Fruit fly (Drosophila melanogaster): Measurements from ENCODE around the gene MESR3.

Gene MESR3

DNA sequence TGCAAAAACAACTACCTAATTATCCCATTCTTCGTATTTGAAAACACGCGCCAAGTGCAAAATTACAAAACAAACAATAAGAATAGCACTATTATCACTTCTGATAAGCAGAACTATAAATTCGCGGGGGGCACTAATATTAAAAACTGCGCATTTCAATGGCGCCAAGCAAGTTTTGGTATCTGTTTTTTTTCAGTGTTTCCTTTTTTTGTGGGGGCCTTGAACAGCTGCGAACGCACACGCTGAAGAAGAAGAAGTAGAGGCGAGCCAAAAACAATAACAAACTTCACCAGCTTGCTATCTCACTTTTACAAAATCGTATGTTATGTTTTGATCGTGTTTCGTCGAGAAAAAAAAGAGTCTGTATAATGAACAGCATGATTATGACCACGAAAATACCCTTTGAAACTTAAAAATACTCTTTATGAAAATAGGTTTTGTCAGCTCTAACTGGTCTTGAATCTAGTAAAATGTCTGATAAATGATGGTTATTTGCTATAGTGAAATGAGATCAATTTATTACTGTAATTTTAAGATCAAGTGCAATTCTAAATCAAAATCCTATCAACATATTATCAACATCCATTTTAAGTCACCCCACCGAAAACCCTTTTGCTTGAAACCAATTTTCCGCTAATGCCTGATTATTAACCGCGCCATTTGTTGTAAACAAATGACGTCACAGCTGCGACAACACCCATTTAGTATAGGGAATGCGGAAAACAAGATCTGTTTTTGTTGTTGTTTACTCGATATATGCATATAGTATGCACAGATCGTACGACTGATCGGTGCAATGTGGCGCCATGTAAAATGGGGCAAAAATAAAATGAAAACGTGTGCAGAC lies 77.0 kb downstream of the MESR3 start:
- TF ChIP-seq usp (GFP tag; optimal IDR thresholded peaks at IDR 0.05) (no peak), pan (optimal IDR thresholded peaks at IDR 0.05) (peak; percentile 3)

- no peak for TF ChIP-seq EcR (GFP tag; optimal IDR thresholded peaks at IDR 0.05)
- no peak for TF ChIP-seq CG8478 (optimal IDR thresholded peaks at IDR 0.05)
- no peak for TF ChIP-seq psq (optimal IDR thresholded peaks at IDR 0.05)
- TF ChIP-seq usp (GFP tag; optimal IDR thresholded peaks at IDR 0.05) = no peak
- no peak for TF ChIP-seq pan (optimal IDR thresholded peaks at IDR 0.05)
- no peak for TF ChIP-seq Dll (optimal IDR thresholded peaks at IDR 0.05)
These were observed 77.7 kb downstream of the MESR3 start for dm6 chr2L:18694724-18695105.

DNA sequence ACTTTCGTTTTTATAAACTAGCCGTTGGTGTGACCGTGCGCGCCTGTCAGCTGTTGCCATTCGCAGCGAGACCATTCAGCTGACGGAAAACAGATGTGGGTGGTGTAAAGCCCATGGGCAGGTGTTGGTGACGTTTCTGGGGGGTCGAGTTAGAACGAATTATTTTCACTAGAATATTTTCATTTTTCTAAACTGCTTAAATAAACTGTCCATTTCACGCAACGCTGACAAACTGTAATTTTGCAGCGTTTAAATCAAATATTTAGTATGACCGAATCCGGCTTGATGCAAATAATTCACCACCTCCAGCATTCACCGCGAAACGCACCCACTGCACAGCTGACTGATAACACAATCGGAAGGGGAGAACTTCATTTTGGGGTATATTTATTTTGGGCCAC lies 78.3 kb downstream of the MESR3 start, which contains the start of the genes CG10383 and CG10338:
Gene CG10383, minus strand, starts transcription at position 199 of the 401 bp plus-strand sequence.
Gene CG10338, plus strand, starts transcription at position 261 of the 401 bp plus-strand sequence.
- TF ChIP-seq psq (optimal IDR thresholded peaks at IDR 0.05) = no peak
- no peak for TF ChIP-seq usp (GFP tag; optimal IDR thresholded peaks at IDR 0.05)
- no peak for TF ChIP-seq CG8478 (optimal IDR thresholded peaks at IDR 0.05)
- no peak for TF ChIP-seq pan (optimal IDR thresholded peaks at IDR 0.05)
- no peak for TF ChIP-seq EcR (GFP tag; optimal IDR thresholded peaks at IDR 0.05)
- TF ChIP-seq Dll (optimal IDR thresholded peaks at IDR 0.05) = no peak

DNA sequence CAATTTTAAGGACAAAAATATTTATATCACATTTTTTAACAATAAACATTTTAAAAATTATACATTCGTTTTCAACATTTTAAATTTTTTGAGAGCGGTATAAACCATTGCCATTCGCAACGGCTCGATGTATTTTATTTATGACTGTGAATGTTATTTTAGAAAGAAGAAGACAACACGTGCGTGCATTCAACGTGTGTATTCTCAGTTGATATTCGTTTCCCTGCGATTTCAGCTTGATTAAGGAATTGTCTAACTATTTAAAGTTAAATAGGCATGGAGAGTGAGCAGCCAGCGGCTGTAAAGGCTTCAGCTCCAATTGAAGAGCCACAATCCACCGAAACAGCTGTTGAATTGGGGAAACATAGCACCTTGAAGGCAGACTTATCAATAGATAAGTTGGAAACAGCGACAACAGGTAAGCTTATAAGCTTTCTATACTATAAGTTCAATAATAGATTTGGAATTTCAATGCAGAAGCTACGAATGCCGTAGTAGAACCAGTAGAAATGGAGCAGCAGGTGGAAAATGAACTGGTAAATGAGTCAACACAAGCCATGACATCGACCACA lies 81.6 kb downstream of the MESR3 start, which contains the start of gene CG10341:
Gene CG10341, plus strand, starts transcription at position 156 of the 572 bp plus-strand sequence.
- no peak for TF ChIP-seq Dll (optimal IDR thresholded peaks at IDR 0.05)
- TF ChIP-seq EcR (GFP tag; optimal IDR thresholded peaks at IDR 0.05) = no peak
- no peak for TF ChIP-seq psq (optimal IDR thresholded peaks at IDR 0.05)
- TF ChIP-seq pan (optimal IDR thresholded peaks at IDR 0.05) = no peak
- TF ChIP-seq usp (GFP tag; optimal IDR thresholded peaks at IDR 0.05) = no peak
- no peak for TF ChIP-seq CG8478 (optimal IDR thresholded peaks at IDR 0.05)

DNA sequence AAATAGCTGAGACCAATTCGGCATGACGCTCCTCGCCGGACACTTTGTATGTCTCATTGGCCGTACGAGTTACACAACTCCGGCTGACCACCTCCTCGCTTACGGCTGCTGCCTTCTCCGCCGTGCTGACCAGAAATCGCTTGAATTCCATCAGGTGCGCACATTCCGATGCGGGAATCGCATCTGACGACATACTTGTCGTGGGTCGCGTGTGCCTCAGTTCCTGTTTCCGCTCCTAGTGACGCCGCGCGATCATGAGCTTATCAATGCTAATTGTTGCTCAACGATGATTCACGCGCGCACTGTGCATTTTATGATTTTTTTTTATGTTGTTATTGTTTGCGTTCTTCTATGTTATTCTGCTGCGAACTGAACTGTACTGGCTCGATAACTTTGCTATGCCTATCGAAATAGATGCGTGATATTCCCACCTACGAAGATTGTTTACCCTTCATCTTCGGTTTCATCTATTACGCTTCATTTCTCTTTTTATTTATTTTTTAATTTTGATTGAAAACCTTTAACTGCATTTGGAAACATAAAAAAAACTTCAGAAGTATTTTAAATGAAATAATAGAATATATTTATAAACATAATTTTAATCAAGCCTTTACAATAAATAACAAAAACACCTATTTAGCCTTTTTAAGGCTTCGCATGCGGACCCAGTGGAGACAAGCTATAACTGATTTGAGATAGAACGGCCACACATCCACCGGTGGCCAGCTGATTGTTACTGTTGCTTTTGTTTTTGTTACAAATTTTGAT lies 85.8 kb downstream of the MESR3 start, which contains the start of the genes CG10376 and CG10343:
Gene CG10376, minus strand, starts transcription at position 385 of the 768 bp plus-strand sequence.
Gene CG10343, plus strand, starts transcription at position 753 of the 768 bp plus-strand sequence.
- TF ChIP-seq usp (GFP tag; optimal IDR thresholded peaks at IDR 0.05) (no peak), CG8478 (optimal IDR thresholded peaks at IDR 0.05) (no peak), pan (optimal IDR thresholded peaks at IDR 0.05) (no peak), Dll (optimal IDR thresholded peaks at IDR 0.05) (no peak), EcR (GFP tag; optimal IDR thresholded peaks at IDR 0.05) (no peak)

DNA sequence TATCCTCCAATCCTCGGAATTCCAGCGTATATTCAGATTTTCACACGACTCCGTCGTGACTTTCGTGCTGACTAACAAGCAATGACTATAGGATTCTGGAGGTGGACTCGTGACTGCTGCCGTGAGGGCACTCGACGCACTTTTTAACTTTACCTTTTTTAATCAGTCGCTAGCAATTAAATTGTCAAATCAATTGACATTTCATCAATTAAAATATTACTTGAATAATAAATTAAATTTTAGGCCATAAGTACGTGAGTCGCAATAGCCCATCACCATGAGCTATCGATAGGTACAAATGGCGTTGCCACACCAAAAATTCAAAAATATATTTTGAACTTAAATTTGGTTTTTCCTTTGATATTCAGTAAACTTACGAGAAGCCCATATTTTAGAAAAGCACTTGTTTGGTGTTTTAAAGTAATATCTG lies 88.6 kb downstream of the MESR3 start, which contains the start of gene Jwa:
Gene Jwa, minus strand, starts transcription at position 87 of the 430 bp plus-strand sequence.
- no peak for TF ChIP-seq pan (optimal IDR thresholded peaks at IDR 0.05)
- no peak for TF ChIP-seq CG8478 (optimal IDR thresholded peaks at IDR 0.05)
- TF ChIP-seq usp (GFP tag; optimal IDR thresholded peaks at IDR 0.05) = no peak
- no peak for TF ChIP-seq psq (optimal IDR thresholded peaks at IDR 0.05)
- TF ChIP-seq EcR (GFP tag; optimal IDR thresholded peaks at IDR 0.05) = no peak
- TF ChIP-seq Dll (optimal IDR thresholded peaks at IDR 0.05) = no peak

- no peak for TF ChIP-seq pan (optimal IDR thresholded peaks at IDR 0.05)
- TF ChIP-seq psq (optimal IDR thresholded peaks at IDR 0.05) = no peak
- no peak for TF ChIP-seq CG8478 (optimal IDR thresholded peaks at IDR 0.05)
- no peak for TF ChIP-seq EcR (GFP tag; optimal IDR thresholded peaks at IDR 0.05)
- no peak for TF ChIP-seq usp (GFP tag; optimal IDR thresholded peaks at IDR 0.05)
- no peak for TF ChIP-seq Dll (optimal IDR thresholded peaks at IDR 0.05)
These were observed 90.8 kb downstream of the MESR3 start for dm6 chr2L:18707844-18708238.

- TF ChIP-seq pan (optimal IDR thresholded peaks at IDR 0.05) = no peak
These were observed 91.3 kb downstream of the MESR3 start, which contains the start of the genes Faf2 and Grip71 for dm6 chr2L:18708239-18708891. Gene Faf2, minus strand, starts transcription at chr2L:18708688. Gene Grip71, plus strand, starts transcription at chr2L:18708846.
